Worm (Caenorhabditis elegans): ENCODE results near the gene mdt-4.

DNA sequence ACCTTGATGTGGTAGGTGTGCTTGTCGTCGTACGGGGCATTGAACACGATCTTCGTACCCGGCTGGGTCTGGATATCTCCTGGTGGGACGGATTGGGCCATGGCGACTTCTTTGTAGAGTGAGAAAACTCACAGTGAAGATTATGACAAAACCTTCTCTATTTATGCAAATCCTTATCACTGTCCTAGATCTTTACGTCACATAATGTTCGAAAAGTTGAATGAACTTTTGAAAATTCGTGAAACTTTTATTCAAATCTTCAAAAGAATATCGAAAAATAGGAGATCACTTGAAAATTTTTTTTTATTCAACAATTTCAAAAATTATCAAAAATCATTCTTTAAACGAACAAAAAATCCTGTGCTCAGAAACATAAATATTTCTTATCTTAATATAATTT lies 51.2 kb downstream of the mdt-4 start, which contains the start of gene msp-33:
- TF ChIP-seq tbx-37 (GFP tag; conservative IDR thresholded peaks at IDR 0.05) (no peak), tbx-11 (GFP tag; IDR thresholded peaks at IDR 0.05) (no peak), hnd-1 (tag; optimal IDR thresholded peaks at IDR 0.05) (no peak)
